Fruit fly (Drosophila melanogaster) whole organism: Measurements from ENCODE around the gene syd.

ENCODE experiments used
- CG8478 ChIP-seq: fragments of >200 bp; optimal IDR thresholded peaks from 2 replicates; lab custom pipeline; 2018; ENCODE audit warnings: inconsistent platforms
- Dll ChIP-seq: fragments of >200 bp; optimal IDR thresholded peaks from 2 replicates; lab custom pipeline; 2017
- EcR ChIP-seq, 2 experiments: fragments of >200 bp; optimal IDR thresholded peaks; 2 replicates each; lab custom pipeline; 2017; ENCODE audit warnings: missing biosample characterization in 2 of 2, missing genetic modification characterization in 2 of 2, missing genetic modification reagents in 2 of 2
- pan ChIP-seq: fragments of >200 bp; optimal IDR thresholded peaks from 2 replicates; lab custom pipeline; 2017
- psq ChIP-seq: fragments of >200 bp; optimal IDR thresholded peaks from 2 replicates; lab custom pipeline; 2017
- usp ChIP-seq: fragments of >200 bp; optimal IDR thresholded peaks from 2 replicates; lab custom pipeline; 2017; ENCODE audit warnings: missing biosample characterization, missing genetic modification characterization, mixed read lengths

The syd gene

DNA sequence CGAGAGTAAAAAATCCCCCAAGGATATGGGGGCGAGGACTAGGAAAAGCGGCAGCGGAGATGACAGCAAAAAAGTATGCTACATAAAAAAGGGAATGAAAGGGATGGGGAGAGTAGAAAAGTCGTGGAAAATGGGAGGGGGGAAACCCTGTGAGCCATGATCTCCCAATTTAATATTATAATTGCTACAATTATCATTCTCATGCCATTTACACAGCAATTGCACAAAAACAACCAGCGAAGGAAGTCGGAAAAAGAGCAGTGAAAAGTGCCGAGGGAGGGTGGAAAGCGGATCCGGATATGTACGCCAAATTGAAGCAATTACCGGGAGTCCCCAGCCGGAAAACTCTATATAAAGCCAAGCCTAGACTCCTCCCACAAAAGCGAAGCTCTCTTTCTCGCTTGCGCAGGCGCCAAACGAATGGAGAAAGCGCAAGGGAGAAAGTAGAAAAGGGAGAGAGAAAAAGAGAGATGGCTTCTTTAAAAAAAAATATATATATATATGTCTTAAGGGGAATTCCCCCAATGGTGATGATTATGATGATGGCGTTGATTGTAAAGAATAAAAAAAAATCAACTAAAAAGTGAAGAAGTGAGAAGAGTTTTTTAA, 32.6 kb upstream of the syd start:
- TF ChIP-seq usp (GFP tag; lab: Kevin White, UChicago), result no peak
- TF ChIP-seq psq (lab: Kevin White, UChicago), result no peak
- TF ChIP-seq pan (lab: Kevin White, UChicago), result no peak
- TF ChIP-seq Dll (lab: Kevin White, UChicago), result no peak
- no peak for TF ChIP-seq EcR (GFP tag; optimal IDR thresholded peaks at IDR 0.05; lab: Kevin White, UChicago)
- TF ChIP-seq CG8478 (lab: Kevin White, UChicago), result no peak

DNA sequence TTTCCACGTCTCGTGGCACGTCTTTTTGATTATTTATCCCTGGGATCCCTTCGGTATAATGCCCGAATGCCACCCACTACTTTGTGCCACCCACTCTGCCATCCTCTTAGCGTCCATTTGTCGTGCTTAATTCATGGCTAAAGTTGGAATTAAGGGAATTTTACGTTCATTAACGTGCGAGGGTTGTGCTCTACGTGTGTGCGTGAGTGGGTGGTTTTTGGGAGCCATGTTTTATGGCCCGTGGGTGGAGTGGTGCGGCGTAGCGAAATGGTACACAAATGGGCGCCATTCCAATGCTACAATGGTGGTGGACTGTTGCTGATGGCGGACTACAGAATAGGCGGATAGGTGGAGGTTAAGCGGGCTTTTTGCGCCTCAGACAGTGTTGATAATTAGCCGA, 31.3 kb upstream of the syd start:
- TF ChIP-seq EcR (GFP tag; optimal IDR thresholded peaks at IDR 0.05; lab: Kevin White, UChicago) (no peak), pan (lab: Kevin White, UChicago) (no peak), usp (GFP tag; lab: Kevin White, UChicago) (no peak), Dll (lab: Kevin White, UChicago) (no peak)

DNA sequence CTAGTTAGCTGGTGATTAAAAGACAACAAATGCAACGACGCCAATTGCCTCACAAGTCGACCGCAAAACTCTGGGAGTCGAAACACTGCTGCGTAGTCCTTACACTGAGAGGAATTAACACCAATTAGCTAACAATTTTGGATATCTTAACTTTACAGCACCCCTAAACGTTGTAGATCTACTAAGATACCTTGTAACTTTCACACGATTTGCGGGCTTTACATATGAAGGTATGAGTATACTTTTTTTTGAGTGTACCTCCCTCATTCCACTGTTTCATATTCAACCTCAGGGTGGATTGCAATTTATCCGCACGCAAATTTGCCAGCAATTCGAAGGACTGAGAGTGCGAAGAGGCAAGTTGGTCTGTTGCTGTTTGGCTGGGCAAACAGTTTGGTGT, 27.6 kb upstream of the syd start:
- TF ChIP-seq usp (GFP tag; lab: Kevin White, UChicago) (no peak), psq (lab: Kevin White, UChicago) (no peak), Dll (lab: Kevin White, UChicago) (no peak), CG8478 (lab: Kevin White, UChicago) (no peak), pan (lab: Kevin White, UChicago) (no peak), EcR (GFP tag; optimal IDR thresholded peaks at IDR 0.05; lab: Kevin White, UChicago) (no peak)

- TF ChIP-seq CG8478 (lab: Kevin White, UChicago), result no peak
- TF ChIP-seq Dll (lab: Kevin White, UChicago), result no peak
- no peak for TF ChIP-seq usp (GFP tag; lab: Kevin White, UChicago)
- TF ChIP-seq psq (lab: Kevin White, UChicago), result no peak
- TF ChIP-seq pan (lab: Kevin White, UChicago), result no peak
- no peak for TF ChIP-seq EcR (GFP tag; optimal IDR thresholded peaks at IDR 0.05; lab: Kevin White, UChicago)
These were observed 27.1 kb upstream of the syd start for dm6 chr3L:7963022-7963421.

dm6 chr3L:7961973-7962753, 26.2 kb upstream of the syd start:
- TF ChIP-seq psq (lab: Kevin White, UChicago) (no peak), usp (GFP tag; lab: Kevin White, UChicago) (no peak), CG8478 (lab: Kevin White, UChicago) (no peak), pan (lab: Kevin White, UChicago) (no peak), Dll (lab: Kevin White, UChicago) (no peak), EcR (GFP tag; optimal IDR thresholded peaks at IDR 0.05; lab: Kevin White, UChicago) (no peak)

DNA sequence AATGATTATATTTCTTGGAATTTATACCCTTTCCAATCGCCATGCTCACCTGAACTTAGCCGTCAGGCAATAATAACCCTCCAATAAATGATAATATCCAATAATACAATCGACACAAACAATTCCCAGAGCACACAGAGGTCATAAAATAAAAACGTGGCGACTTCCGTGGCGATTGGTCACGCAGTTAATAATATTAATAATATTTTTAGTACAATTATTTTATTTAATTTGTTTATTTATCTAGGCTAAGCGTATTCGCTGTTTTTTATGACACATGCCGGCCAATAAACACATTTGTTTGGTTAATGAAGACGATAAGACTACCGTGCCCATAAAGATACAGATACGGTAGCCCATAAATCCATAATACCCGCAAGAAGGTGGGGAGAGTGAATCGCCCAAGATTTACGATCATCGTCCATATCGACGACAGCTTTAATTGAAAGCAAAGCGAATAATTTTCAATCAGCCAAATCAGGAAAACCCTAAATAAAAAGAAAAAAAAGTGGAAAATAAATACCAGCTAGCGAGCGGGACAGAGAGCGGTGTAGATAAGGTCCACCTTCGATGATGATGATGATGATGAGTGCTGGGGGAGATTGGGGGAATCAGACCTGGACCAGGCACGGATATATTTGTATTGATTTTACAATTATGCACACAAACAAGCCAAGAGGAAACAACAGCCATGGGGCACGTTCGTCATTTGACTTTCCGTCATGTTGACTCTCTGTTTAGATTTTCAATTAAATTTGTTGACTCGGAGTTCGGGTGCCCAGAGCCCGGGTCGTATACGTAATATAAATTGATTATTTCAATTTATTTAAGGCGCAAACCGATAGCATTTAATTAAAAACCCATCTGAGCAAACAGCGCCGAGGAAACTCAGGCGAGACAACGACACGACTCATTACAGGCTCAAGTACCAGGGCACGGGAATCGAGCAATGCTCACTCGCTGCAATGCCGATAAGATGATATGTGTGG, 25.1 kb upstream of the syd start:
- TF ChIP-seq CG8478 (lab: Kevin White, UChicago), result no peak
- TF ChIP-seq pan (lab: Kevin White, UChicago), result no peak
- TF ChIP-seq EcR (GFP tag; optimal IDR thresholded peaks at IDR 0.05; lab: Kevin White, UChicago), result no peak
- no peak for TF ChIP-seq psq (lab: Kevin White, UChicago)
- no peak for TF ChIP-seq Dll (lab: Kevin White, UChicago)
- TF ChIP-seq usp (GFP tag; lab: Kevin White, UChicago), result no peak

- TF ChIP-seq EcR (GFP tag; optimal IDR thresholded peaks at IDR 0.05; lab: Kevin White, UChicago) (no peak), CG8478 (lab: Kevin White, UChicago) (no peak), pan (lab: Kevin White, UChicago) (no peak), psq (lab: Kevin White, UChicago) (no peak), Dll (lab: Kevin White, UChicago) (no peak), usp (GFP tag; lab: Kevin White, UChicago) (no peak)
These were observed 22.8 kb upstream of the syd start for dm6 chr3L:7958590-7959180.

DNA sequence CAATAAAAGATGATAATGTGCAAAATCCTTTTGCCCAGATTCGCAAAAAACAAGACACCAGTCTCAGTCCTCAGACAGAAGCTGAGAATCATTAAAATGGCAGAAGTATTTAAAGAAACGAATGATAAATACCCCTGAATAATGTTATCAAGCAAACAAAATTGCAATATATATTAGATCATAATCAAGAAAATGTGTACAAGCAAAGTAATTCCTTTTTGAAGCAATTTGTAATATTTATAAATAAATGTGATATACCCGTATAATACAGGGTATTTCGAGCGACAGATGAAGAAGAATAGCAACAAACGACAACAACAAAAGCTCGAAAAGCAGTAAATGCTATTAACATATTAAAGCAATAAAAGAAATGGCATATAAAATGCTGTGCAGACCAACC, 22.2 kb upstream of the syd start:
- TF ChIP-seq CG8478 (lab: Kevin White, UChicago) (no peak), psq (lab: Kevin White, UChicago) (no peak), usp (GFP tag; lab: Kevin White, UChicago) (no peak), pan (lab: Kevin White, UChicago) (no peak), EcR (GFP tag; optimal IDR thresholded peaks at IDR 0.05; lab: Kevin White, UChicago) (no peak), Dll (lab: Kevin White, UChicago) (no peak)

dm6 chr3L:7956718-7957117, 20.8 kb upstream of the syd start:
- TF ChIP-seq pan (lab: Kevin White, UChicago) (no peak), Dll (lab: Kevin White, UChicago) (no peak), EcR (GFP tag; optimal IDR thresholded peaks at IDR 0.05; lab: Kevin White, UChicago) (no peak), psq (lab: Kevin White, UChicago) (no peak), usp (GFP tag; lab: Kevin White, UChicago) (no peak), CG8478 (lab: Kevin White, UChicago) (no peak)

dm6 chr3L:7954967-7955366, 19.0 kb upstream of the syd start:
- TF ChIP-seq usp (GFP tag; lab: Kevin White, UChicago), result no peak
- TF ChIP-seq psq (lab: Kevin White, UChicago), result no peak
- TF ChIP-seq pan (lab: Kevin White, UChicago), result no peak
- TF ChIP-seq CG8478 (lab: Kevin White, UChicago), result no peak
- no peak for TF ChIP-seq Dll (lab: Kevin White, UChicago)
